Fruit fly (Drosophila melanogaster): ENCODE data around the gene unc-13-4A.

unc-13-4A gene

DNA sequence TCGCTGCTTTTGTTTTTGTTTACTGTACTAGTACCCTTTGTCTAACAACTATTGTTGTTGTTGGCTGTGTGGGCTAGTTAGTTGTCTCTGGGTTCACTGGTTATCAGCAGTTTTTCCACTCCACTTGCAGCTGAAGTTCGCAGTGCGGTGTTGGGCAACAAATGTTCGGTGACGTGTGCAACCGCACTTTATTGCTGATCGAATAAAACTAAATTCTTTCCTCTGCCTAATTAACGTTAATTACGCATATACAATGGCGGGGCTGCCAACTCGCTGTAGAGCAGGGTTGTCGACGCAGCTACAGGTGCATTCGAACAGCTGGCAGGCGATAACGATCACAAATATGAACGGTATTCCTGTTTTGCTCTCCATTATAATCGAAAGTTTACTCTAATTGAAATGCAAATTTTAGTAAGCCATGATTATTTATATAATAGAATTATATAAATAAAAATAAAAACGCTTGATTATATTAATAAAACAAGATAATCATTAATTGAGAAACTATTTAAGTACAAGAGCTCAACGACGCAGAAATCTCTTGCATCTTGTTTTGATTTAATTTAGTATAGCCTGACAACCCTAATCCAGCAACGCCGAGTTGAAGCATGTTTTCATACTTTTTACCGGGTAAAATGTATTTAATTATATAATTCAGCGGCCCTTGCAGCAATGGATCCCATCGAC, 16.0 kb upstream of the unc-13-4A start, which contains the start of the genes mrva, CG42307 and mus312 (continued):
- TF ChIP-seq maf-S (GFP tag; optimal IDR thresholded peaks at IDR 0.05) (peak; percentile 5), CG14667 (GFP tag; IDR thresholded peaks at IDR 0.05) (peak; percentile 85), CG13123 (GFP tag; optimal IDR thresholded peaks at IDR 0.05) (peak; percentile 74), pzg (GFP tag; optimal IDR thresholded peaks at IDR 0.05) (peak; percentile 76), disco-r (GFP tag; optimal IDR thresholded peaks at IDR 0.05) (no peak), CG10209 (GFP tag; optimal IDR thresholded peaks at IDR 0.05) (peak; percentile 89), CG15269 (tag; optimal IDR thresholded peaks at IDR 0.05) (peak; percentile 95), CG11093 (GFP tag; IDR thresholded peaks at IDR 0.05) (peak; percentile 46; the same call in 2 of the 3 replicates), p53 (GFP tag; optimal IDR thresholded peaks at IDR 0.05) (no peak), toy (GFP tag; IDR thresholded peaks at IDR 0.05) (peak; percentile 59; the same call in 1 of the 2 replicates), gro (GFP tag; optimal IDR thresholded peaks at IDR 0.05) (no peak), aop (GFP tag; IDR thresholded peaks at IDR 0.05) (no peak), mld (GFP tag; IDR thresholded peaks at IDR 0.05; ENCODE audit: partially characterized antibody) (no peak), ems (GFP tag; optimal IDR thresholded peaks at IDR 0.05) (peak; percentile 33), CG4328 (GFP tag; optimal IDR thresholded peaks at IDR 0.05) (peak; percentile 92), CG16815 (GFP tag; optimal IDR thresholded peaks at IDR 0.05) (peak; percentile 68), Dll (GFP tag; IDR thresholded peaks at IDR 0.05; ENCODE audit: partially characterized antibody) (peak; percentile 60; the same call in 3 of the 4 replicates), Atf3 (GFP tag; optimal IDR thresholded peaks at IDR 0.05) (peak; percentile 49), Opbp (GFP tag; IDR thresholded peaks at IDR 0.05; ENCODE audit: partially characterized antibody) (peak; percentile 38; the same call in 1 of the 3 replicates), CG42726 (GFP tag; IDR thresholded peaks at IDR 0.05; ENCODE audit: partially characterized antibody) (0 out of 2 replicates have a peak, but pooled peaks have one; percentile 29), Mrtf (GFP tag; IDR thresholded peaks at IDR 0.05) (peak; percentile 83), tll (GFP tag; optimal IDR thresholded peaks at IDR 0.05) (peak in 1 of 2 experiments; percentile 17), Optix (GFP tag; IDR thresholded peaks at IDR 0.05) (0 out of 3 replicates have a peak, but pooled peaks have one; percentile 34), sens-2 (GFP tag; IDR thresholded peaks at IDR 0.05) (peak; percentile 43; the same call in 1 of the 2 replicates), CG6854 (GFP tag; optimal IDR thresholded peaks at IDR 0.05) (peak; percentile 44), CG4854 (GFP tag; optimal IDR thresholded peaks at IDR 0.05) (no peak), grau (tag; optimal IDR thresholded peaks at IDR 0.05) (peak; percentile 94), gce (GFP tag; IDR thresholded peaks at IDR 0.05) (0 out of 3 replicates have a peak, but pooled peaks have one; percentile 14), slp2 (GFP tag; optimal IDR thresholded peaks at IDR 0.05) (peak; percentile 38), dimm (GFP tag; IDR thresholded peaks at IDR 0.05) (no peak), odd (GFP tag; optimal IDR thresholded peaks at IDR 0.05) (peak; percentile 88), CG18262 (tag; optimal IDR thresholded peaks at IDR 0.05) (peak; percentile 92), Rfx (GFP tag; IDR thresholded peaks at IDR 0.05) (peak; percentile 88), Trl (optimal IDR thresholded peaks at IDR 0.05) (no peak), Trl (GFP tag; optimal IDR thresholded peaks at IDR 0.05) (peak; percentile 42), Rx (GFP tag; IDR thresholded peaks at IDR 0.05) (peak; percentile 3; the same call in 1 of the 2 replicates), BtbVII (GFP tag; optimal IDR thresholded peaks at IDR 0.05) (peak; percentile 86), Asciz (GFP tag; optimal IDR thresholded peaks at IDR 0.05) (no peak), esg (GFP tag; conservative IDR thresholded peaks at IDR 0.05) (peak; percentile 86), oc (tag; optimal IDR thresholded peaks at IDR 0.05) (peak; percentile 84), jigr1 (GFP tag; IDR thresholded peaks at IDR 0.05) (no peak; the same call in 2 of the 3 replicates), nerfin-1 (tag; optimal IDR thresholded peaks at IDR 0.05) (peak; percentile 81), Drgx (GFP tag; IDR thresholded peaks at IDR 0.05) (peak; percentile 78), vfl (GFP tag; optimal IDR thresholded peaks at IDR 0.05) (peak; percentile 41), CG8944 (GFP tag; optimal IDR thresholded peaks at IDR 0.05) (peak; percentile 14), D19A (tag; optimal IDR thresholded peaks at IDR 0.05) (peak; percentile 88), CG18476 (GFP tag; optimal IDR thresholded peaks at IDR 0.05) (peak; percentile 71), HLH3B (GFP tag; IDR thresholded peaks at IDR 0.05) (peak; percentile 74), Dip2 (GFP tag; IDR thresholded peaks at IDR 0.05) (no peak)
